Fruit fly (Drosophila melanogaster): ENCODE results near the gene Coprox.

Coprox gene

dm6 chr2L:6931821-6932220, 32.4 kb upstream of the Coprox start, which contains the start of gene CG43232:
TSS of gene CG43232 (plus strand) at chr2L:6932121.
- TF ChIP-seq sage (GFP tag; optimal IDR thresholded peaks at IDR 0.05) (no peak), jim (GFP tag; optimal IDR thresholded peaks at IDR 0.05) (no peak), pan (optimal IDR thresholded peaks at IDR 0.05) (no peak), Hr83 (GFP tag; optimal IDR thresholded peaks at IDR 0.05; ENCODE audit: poor library complexity, severe bottlenecking) (no peak), dmrt93B (GFP tag; optimal IDR thresholded peaks at IDR 0.05) (no peak), Rel (GFP tag; optimal IDR thresholded peaks at IDR 0.05) (no peak), Rel (tag; optimal IDR thresholded peaks at IDR 0.05) (no peak), usp (GFP tag; optimal IDR thresholded peaks at IDR 0.05) (no peak), Dfd (GFP tag; optimal IDR thresholded peaks at IDR 0.05) (no peak), CG32264 (GFP tag; optimal IDR thresholded peaks at IDR 0.05) (no peak)

dm6 chr2L:6939698-6940097, 24.5 kb upstream of the Coprox start:
- TF ChIP-seq dl (GFP tag; optimal IDR thresholded peaks at IDR 0.05; ENCODE audit: insufficient read depth in 1 of 2, partially characterized antibody in 2 of 2), result no peak
- TF ChIP-seq Mio (GFP tag; optimal IDR thresholded peaks at IDR 0.05), result no peak
- no peak for TF ChIP-seq CrebA (GFP tag; optimal IDR thresholded peaks at IDR 0.05; ENCODE audit: borderline replicate concordance)
- TF ChIP-seq dmrt93B (GFP tag; optimal IDR thresholded peaks at IDR 0.05), result no peak
- no peak for TF ChIP-seq CG9705 (GFP tag; optimal IDR thresholded peaks at IDR 0.05)
- TF ChIP-seq dsf (GFP tag; optimal IDR thresholded peaks at IDR 0.05; ENCODE audit: borderline replicate concordance), result no peak
- no peak for TF ChIP-seq br (GFP tag; optimal IDR thresholded peaks at IDR 0.05)
- TF ChIP-seq HLH106 (tag; optimal IDR thresholded peaks at IDR 0.05), result no peak
- no peak for TF ChIP-seq sage (GFP tag; optimal IDR thresholded peaks at IDR 0.05)
- no peak for TF ChIP-seq sv (GFP tag; optimal IDR thresholded peaks at IDR 0.05)

- TF ChIP-seq Sp1 (GFP tag; optimal IDR thresholded peaks at IDR 0.05), result no peak
- TF ChIP-seq OdsH (GFP tag; optimal IDR thresholded peaks at IDR 0.05), result no peak
- no peak for TF ChIP-seq tai (GFP tag; optimal IDR thresholded peaks at IDR 0.05)
- no peak for TF ChIP-seq brk (GFP tag; optimal IDR thresholded peaks at IDR 0.05)
- TF ChIP-seq dmrt93B (GFP tag; optimal IDR thresholded peaks at IDR 0.05), result no peak
- no peak for TF ChIP-seq Dfd (GFP tag; optimal IDR thresholded peaks at IDR 0.05)
- TF ChIP-seq GATAd (GFP tag; optimal IDR thresholded peaks at IDR 0.05), result no peak
- no peak for TF ChIP-seq h (GFP tag; optimal IDR thresholded peaks at IDR 0.05)
- TF ChIP-seq Abd-B (GFP tag; optimal IDR thresholded peaks at IDR 0.05), result no peak
- TF ChIP-seq Hr78 (GFP tag; optimal IDR thresholded peaks at IDR 0.05), result no peak
- no peak for TF ChIP-seq sage (GFP tag; optimal IDR thresholded peaks at IDR 0.05)
- TF ChIP-seq Hnf4 (GFP tag; optimal IDR thresholded peaks at IDR 0.05), result no peak
- no peak for TF ChIP-seq foxo (GFP tag; optimal IDR thresholded peaks at IDR 0.05)
- TF ChIP-seq sv (GFP tag; optimal IDR thresholded peaks at IDR 0.05), result no peak
Observed at dm6 chr2L:6941731-6942130, 22.5 kb upstream of the Coprox start.

dm6 chr2L:6942714-6943113, 21.5 kb upstream of the Coprox start, which contains the start of gene CG18304:
TSS of gene CG18304 (minus strand) at chr2L:6942814.
- TF ChIP-seq dsf (GFP tag; optimal IDR thresholded peaks at IDR 0.05; ENCODE audit: borderline replicate concordance), result no peak

dm6 chr2L:6945088-6945487, 19.1 kb upstream of the Coprox start, which contains the start of gene Fgop2:
TSS of gene Fgop2 (minus strand) at chr2L:6945289.
- TF ChIP-seq usp (GFP tag; optimal IDR thresholded peaks at IDR 0.05), result no peak
- TF ChIP-seq Rel (GFP tag; optimal IDR thresholded peaks at IDR 0.05), result no peak
- TF ChIP-seq Rel (tag; optimal IDR thresholded peaks at IDR 0.05), result peak; percentile 7
- TF ChIP-seq dl (GFP tag; optimal IDR thresholded peaks at IDR 0.05; ENCODE audit: insufficient read depth in 1 of 2, partially characterized antibody in 2 of 2), result no peak
- no peak for TF ChIP-seq Vsx2 (GFP tag; optimal IDR thresholded peaks at IDR 0.05; ENCODE audit: partially characterized antibody)
- no peak for TF ChIP-seq CrebA (GFP tag; optimal IDR thresholded peaks at IDR 0.05; ENCODE audit: borderline replicate concordance)

dm6 chr2L:6948540-6948942, 15.7 kb upstream of the Coprox start, which contains the start of gene ihog:
TSS of gene ihog (minus strand) at chr2L:6948808.
- TF ChIP-seq woc (GFP tag; optimal IDR thresholded peaks at IDR 0.05) (peak; percentile 77), Myc (optimal IDR thresholded peaks at IDR 0.05) (no peak), Hnf4 (GFP tag; optimal IDR thresholded peaks at IDR 0.05) (no peak), fru (GFP tag; optimal IDR thresholded peaks at IDR 0.05) (no peak), Hr83 (GFP tag; optimal IDR thresholded peaks at IDR 0.05; ENCODE audit: poor library complexity, severe bottlenecking) (no peak), ey (GFP tag; optimal IDR thresholded peaks at IDR 0.05) (no peak)

Measured in whole organism, wandering third instar larva.